Fruit fly (Drosophila melanogaster) whole organism, pupa: ENCODE results near the gene CG2964.

Experiments used
- CG34367 ChIP-seq: fragments of 200-800 bp; sonication (Bioruptor generic); optimal IDR thresholded peaks from 2 replicates; lab custom pipeline; 2018; ENCODE audit warnings: missing biosample characterization, mild to moderate bottlenecking, missing genetic modification characterization
- Pif1B ChIP-seq: fragments of 200-800 bp; sonication (Bioruptor generic); optimal IDR thresholded peaks from 3 replicates; lab custom pipeline; 2016; ENCODE audit warnings: missing biosample characterization, missing genetic modification characterization
- fd96Ca ChIP-seq: fragments of 200-800 bp; sonication (Bioruptor generic); IDR thresholded peaks from 3 replicates; pipeline ENCODE4 v1.3.6; 2022; ENCODE audit warnings: missing biosample characterization, missing genetic modification characterization
- rn ChIP-seq: fragments of 200-800 bp; sonication (Bioruptor generic); IDR thresholded peaks from 2 replicates; pipeline ENCODE4 v1.3.6; 2022; ENCODE audit warnings: missing biosample characterization, missing genetic modification characterization

DNA sequence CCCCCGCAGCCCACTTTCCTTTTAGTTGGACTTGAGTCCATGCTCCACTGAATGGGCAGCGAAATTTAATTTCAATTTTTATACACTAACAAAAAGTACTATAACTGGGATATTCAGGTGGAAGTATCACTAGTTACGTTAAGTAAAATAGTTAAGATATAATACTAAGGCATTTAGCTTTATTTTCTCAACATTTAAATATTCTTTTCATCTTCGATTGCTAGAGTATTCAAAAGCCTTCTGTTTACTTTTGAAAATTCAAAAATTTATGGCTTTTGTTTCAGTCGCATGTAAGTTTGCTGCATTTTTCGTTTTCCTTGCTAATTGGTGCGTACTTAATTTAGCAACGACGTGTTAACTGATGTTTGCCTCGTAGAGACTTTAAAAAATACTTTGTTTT is 39.4 kb downstream of the CG2964 start:
- TF ChIP-seq fd96Ca (GFP tag; lab: Robert Waterston, UW) (no peak), rn (GFP tag; lab: Robert Waterston, UW) (no peak), Pif1B (GFP tag; lab: Kevin White, UChicago) (no peak), CG34367 (tag; lab: Kevin White, UChicago) (no peak)
